Worm (Caenorhabditis elegans) whole organism, young adult: ENCODE measurements around the gene F20D6.1.

Experiments
- B0035.1 ChIP-seq: sonication (generic microtip); optimal IDR thresholded peaks from 2 replicates; lab custom pipeline; 2016; ENCODE audit warnings: missing genetic modification characterization, mild to moderate bottlenecking, missing compliant biosample characterization, missing genotype, missing genetic modification reagents
- B0261.1 ChIP-seq: sonication (generic microtip); optimal IDR thresholded peaks from 2 replicates; lab custom pipeline; 2016; ENCODE audit warnings: mild to moderate bottlenecking, missing genetic modification characterization, moderate library complexity, missing compliant biosample characterization
- C17E4.6 ChIP-seq: fragments of 200-800 bp; sonication (Bioruptor generic); IDR thresholded peaks from 2 replicates; pipeline ENCODE4 v1.3.6; 2022; ENCODE audit warnings: missing genetic modification reagents, missing genetic modification characterization, missing compliant biosample characterization
- F22D6.2 ChIP-seq: sonication (generic microtip); optimal IDR thresholded peaks from 2 replicates; lab custom pipeline; 2016; ENCODE audit warnings: mild to moderate bottlenecking, missing genetic modification characterization, missing compliant biosample characterization
- F37B4.10 ChIP-seq: fragments of 200-800 bp; sonication (Bioruptor generic); IDR thresholded peaks from 2 replicates; pipeline ENCODE4 v1.3.6; 2022; ENCODE audit warnings: missing genetic modification characterization, missing compliant biosample characterization
- F55B11.4 ChIP-seq: sonication (generic microtip); optimal IDR thresholded peaks from 2 replicates; lab custom pipeline; 2016; ENCODE audit warnings: missing compliant biosample characterization, missing genetic modification characterization, borderline replicate concordance; ENCODE audit not compliant: insufficient read depth
- F57A8.1 ChIP-seq: fragments of 200-800 bp; sonication (Bioruptor generic); optimal IDR thresholded peaks from 2 replicates; lab custom pipeline; 2018; ENCODE audit warnings: mild to moderate bottlenecking, missing genetic modification characterization, moderate library complexity, missing compliant biosample characterization
- K12H6.12 ChIP-seq: fragments of 200-800 bp; sonication (Bioruptor generic); optimal IDR thresholded peaks from 2 replicates; lab custom pipeline; 2018; ENCODE audit warnings: mild to moderate bottlenecking, missing genetic modification characterization, missing compliant biosample characterization
- T26A5.8 ChIP-seq: sonication (generic microtip); optimal IDR thresholded peaks from 2 replicates; lab custom pipeline; 2016; ENCODE audit warnings: missing genetic modification characterization, missing compliant biosample characterization
- Y79H2A.3 ChIP-seq: fragments of 200-800 bp; sonication (Bioruptor generic); conservative IDR thresholded peaks from 2 replicates; pipeline ENCODE4 v1.3.6; 2022; ENCODE audit warnings: missing genetic modification reagents, missing genetic modification characterization, missing compliant biosample characterization
- ZK185.1 ChIP-seq: sonication (generic microtip); optimal IDR thresholded peaks from 2 replicates; lab custom pipeline; 2016; ENCODE audit warnings: mild to moderate bottlenecking, missing genetic modification characterization, missing compliant biosample characterization; ENCODE audit not compliant: poor library complexity, severe bottlenecking
- akir-1 ChIP-seq: fragments of 200-800 bp; sonication (Bioruptor generic); optimal IDR thresholded peaks from 2 replicates; lab custom pipeline; 2018; ENCODE audit warnings: mild to moderate bottlenecking, missing genetic modification characterization, moderate library complexity, missing compliant biosample characterization
- bed-2 ChIP-seq: fragments of 200-800 bp; sonication (Bioruptor generic); IDR thresholded peaks from 2 replicates; pipeline ENCODE4 v1.3.6; 2022; ENCODE audit warnings: missing genetic modification reagents, missing genetic modification characterization, missing compliant biosample characterization
- ccch-3 ChIP-seq: fragments of 200-800 bp; sonication (Bioruptor generic); optimal IDR thresholded peaks from 2 replicates; lab custom pipeline; 2018; ENCODE audit warnings: mild to moderate bottlenecking, missing genetic modification characterization, missing compliant biosample characterization
- cebp-1 ChIP-seq, 2 experiments: fragments of 200-800 bp in 1 of 2; sonication (Bioruptor generic) in 1 of 2; sonication (generic microtip) in 1 of 2; IDR thresholded peaks in 1 of 2; optimal IDR thresholded peaks in 1 of 2; 2 replicates each; pipeline versions ENCODE4 v1.3.6 to Lab custom; 2017 to 2022; ENCODE audit warnings: missing compliant biosample characterization in 2 of 2, missing genetic modification characterization in 2 of 2, mild to moderate bottlenecking in 1 of 2, missing genetic modification reagents in 1 of 2, moderate library complexity in 1 of 2
- ceh-58 ChIP-seq: fragments of 200-800 bp; sonication (Bioruptor generic); IDR thresholded peaks from 2 replicates; pipeline ENCODE4 v1.3.6; 2022; ENCODE audit warnings: missing genetic modification characterization, missing compliant biosample characterization
- ceh-79 ChIP-seq: sonication (generic microtip); optimal IDR thresholded peaks from 2 replicates; lab custom pipeline; 2017; ENCODE audit warnings: mild to moderate bottlenecking, missing genetic modification characterization, missing compliant biosample characterization
- dpff-1 ChIP-seq: sonication (generic microtip); optimal IDR thresholded peaks from 2 replicates; lab custom pipeline; 2017; ENCODE audit warnings: mild to moderate bottlenecking, missing genetic modification characterization, missing compliant biosample characterization
- efl-1 ChIP-seq: fragments of 150-350 bp; optimal IDR thresholded peaks from 2 replicates; lab custom pipeline; 2014; ENCODE audit warnings: missing biosample characterization, missing genetic modification reagents, missing genetic modification characterization
- ekl-4 ChIP-seq: fragments of 200-800 bp; sonication (Bioruptor generic); IDR thresholded peaks from 2 replicates; pipeline ENCODE4 v1.3.6; 2022; ENCODE audit warnings: missing genetic modification reagents, missing genetic modification characterization, missing compliant biosample characterization
- hmg-1.2 ChIP-seq: fragments of 200-800 bp; sonication (Bioruptor generic); IDR thresholded peaks from 2 replicates; pipeline ENCODE4 v1.3.6; 2022; ENCODE audit warnings: missing genetic modification reagents, missing genetic modification characterization, missing compliant biosample characterization
- hmg-20 ChIP-seq: fragments of 200-800 bp; sonication (Bioruptor generic); IDR thresholded peaks from 2 replicates; pipeline ENCODE4 v1.3.6; 2022; ENCODE audit warnings: missing genetic modification reagents, missing genetic modification characterization, missing compliant biosample characterization
- mxl-1 ChIP-seq: sonication (generic microtip); optimal IDR thresholded peaks from 2 replicates; lab custom pipeline; 2016; ENCODE audit warnings: missing genetic modification characterization, missing compliant biosample characterization
- nfya-1 ChIP-seq: sonication (generic microtip); optimal IDR thresholded peaks from 2 replicates; lab custom pipeline; 2017; ENCODE audit warnings: antibody characterized with exemption, missing compliant biosample characterization, missing genetic modification characterization, borderline replicate concordance; ENCODE audit not compliant: insufficient read depth
- pbrm-1 ChIP-seq: fragments of 200-800 bp; sonication (Bioruptor generic); IDR thresholded peaks from 2 replicates; pipeline ENCODE4 v1.3.6; 2022; ENCODE audit warnings: missing genetic modification reagents, missing genetic modification characterization, missing compliant biosample characterization
- rcor-1 ChIP-seq: fragments of 200-800 bp; sonication (Bioruptor generic); IDR thresholded peaks from 2 replicates; pipeline ENCODE4 v1.3.6; 2022; ENCODE audit warnings: missing genetic modification reagents, missing genetic modification characterization, missing compliant biosample characterization
- rec-8 ChIP-seq, 2 experiments: sonication (generic microtip); optimal IDR thresholded peaks; 2 replicates each; lab custom pipeline; 2016; ENCODE audit warnings: mild to moderate bottlenecking in 2 of 2, missing genetic modification characterization in 2 of 2, missing genetic modification reagents in 2 of 2, missing genotype in 2 of 2, missing biosample characterization in 1 of 2, missing compliant biosample characterization in 1 of 2, moderate library complexity in 1 of 2
- rpc-1 ChIP-seq, 2 experiments: fragments of 150-350 bp in 1 of 2; sonication (generic microtip) in 1 of 2; optimal IDR thresholded peaks; 2 replicates each; lab custom pipeline; 2014 to 2018; ENCODE audit warnings: missing biosample characterization in 1 of 2, missing genetic modification characterization in 1 of 2, missing genetic modification reagents in 1 of 2, missing genotype in 1 of 2
- snpc-1.3 ChIP-seq: sonication (generic microtip); optimal IDR thresholded peaks from 2 replicates; lab custom pipeline; 2017; ENCODE audit warnings: missing genetic modification characterization, mild to moderate bottlenecking, missing compliant biosample characterization, antibody characterized with exemption, moderate library complexity, missing genotype, missing genetic modification reagents; ENCODE audit not compliant: insufficient read depth
- snpc-3.4 ChIP-seq: sonication (generic microtip); optimal IDR thresholded peaks from 2 replicates; lab custom pipeline; 2017; ENCODE audit warnings: missing genetic modification characterization, mild to moderate bottlenecking, missing compliant biosample characterization, antibody characterized with exemption, moderate library complexity, missing genotype, missing genetic modification reagents
- somi-1 ChIP-seq: fragments of 200-800 bp; sonication (Bioruptor generic); optimal IDR thresholded peaks from 2 replicates; lab custom pipeline; 2018; ENCODE audit warnings: mild to moderate bottlenecking, missing genetic modification characterization, missing compliant biosample characterization
- zfh-2 ChIP-seq: fragments of 200-800 bp; sonication (Bioruptor generic); conservative IDR thresholded peaks from 2 replicates; pipeline ENCODE4 v1.3.6; 2022; ENCODE audit warnings: missing genetic modification reagents, missing genetic modification characterization, missing compliant biosample characterization
- zim-3 ChIP-seq: sonication (generic microtip); optimal IDR thresholded peaks from 2 replicates; lab custom pipeline; 2017; ENCODE audit warnings: mild to moderate bottlenecking, missing genetic modification characterization, moderate library complexity, missing compliant biosample characterization
- ztf-18 ChIP-seq: sonication (generic microtip); optimal IDR thresholded peaks from 2 replicates; lab custom pipeline; 2016; ENCODE audit warnings: missing genotype, mild to moderate bottlenecking, missing genetic modification characterization, missing compliant biosample characterization

Gene F20D6.1

ce11 chrV:8201229-8201858 is 10.8 kb downstream of the F20D6.1 start, which contains the start of gene cri-2:
cri-2 (plus strand) TSS chrV:8201808.
- TF ChIP-seq hmg-1.2 = peak; percentile 18; the same call in 1 of the 2 replicates
- TF ChIP-seq F55B11.4 (tag; lab: Kevin White, UChicago) = no peak
- no peak for TF ChIP-seq snpc-3.4 (tag; lab: Kevin White, UChicago)

ce11 chrV:8203085-8203643 is 12.6 kb downstream of the F20D6.1 start, which contains the start of gene cest-17:
cest-17 (plus strand) TSS chrV:8203332.
- TF ChIP-seq F57A8.1 (GFP tag; lab: Kevin White, UChicago) = no peak
- TF ChIP-seq hmg-1.2 = peak; percentile 30; the same call in 1 of the 2 replicates

DNA sequence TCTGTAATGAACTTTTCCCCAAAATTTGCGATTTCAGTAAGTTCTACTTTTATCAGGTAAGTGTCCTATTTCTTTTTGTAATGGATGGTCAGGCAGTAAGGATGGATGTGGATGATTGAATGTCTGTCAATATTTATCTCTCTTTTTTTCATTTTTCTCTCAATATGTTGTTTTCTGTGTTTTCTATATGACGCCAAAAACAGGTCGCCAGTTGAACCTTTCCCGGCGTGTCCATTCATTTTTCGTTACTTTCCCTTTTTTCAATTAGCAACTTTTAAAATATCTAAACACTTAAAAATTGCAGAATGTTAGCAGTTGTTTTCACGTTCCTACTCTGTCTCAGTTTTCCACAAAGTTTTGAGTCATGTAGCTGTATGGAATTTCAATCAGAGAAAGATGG is 16.4 kb downstream of the F20D6.1 start, which contains the start of gene timp-1:
timp-1 (plus strand) TSS at position 305 of the 400 bp plus-strand sequence.
- no peak for TF ChIP-seq ekl-4 (GFP tag; lab: Robert Waterston, UW)
- no peak for TF ChIP-seq T26A5.8 (tag; lab: Kevin White, UChicago)
- no peak for TF ChIP-seq cebp-1 (GFP tag; IDR thresholded peaks at IDR 0.05; lab: Robert Waterston, UW)
- TF ChIP-seq cebp-1 (tag; optimal IDR thresholded peaks at IDR 0.05; lab: Kevin White, UChicago) = no peak
- TF ChIP-seq efl-1 (GFP tag; lab: Kevin White, UChicago) = no peak
- TF ChIP-seq dpff-1 (tag; lab: Kevin White, UChicago) = no peak
- no peak for TF ChIP-seq C17E4.6 (GFP tag; lab: Robert Waterston, UW)
- TF ChIP-seq B0261.1 (tag; lab: Kevin White, UChicago) = no peak
- TF ChIP-seq F57A8.1 (GFP tag; lab: Kevin White, UChicago) = no peak
- no peak for TF ChIP-seq akir-1 (GFP tag; lab: Kevin White, UChicago)
- TF ChIP-seq rec-8 (tag; optimal IDR thresholded peaks at IDR 0.05; lab: Kevin White, UChicago) = no peak
- no peak for TF ChIP-seq snpc-1.3 (tag; lab: Kevin White, UChicago)
- TF ChIP-seq Y79H2A.3 (GFP tag; lab: Robert Waterston, UW) = no peak
- no peak for TF ChIP-seq ceh-79 (tag; lab: Kevin White, UChicago)
- no peak for TF ChIP-seq mxl-1 (tag; lab: Kevin White, UChicago)
- TF ChIP-seq ztf-18 (tag; lab: Kevin White, UChicago) = no peak
- no peak for TF ChIP-seq ZK185.1
- TF ChIP-seq K12H6.12 (tag; lab: Kevin White, UChicago) = no peak
- no peak for TF ChIP-seq hmg-1.2
- no peak for TF ChIP-seq zim-3 (tag; lab: Kevin White, UChicago)
- no peak for TF ChIP-seq B0035.1 (tag; lab: Kevin White, UChicago)

- no peak for TF ChIP-seq zim-3 (tag; lab: Kevin White, UChicago)
- TF ChIP-seq F22D6.2 (tag; lab: Kevin White, UChicago) = no peak
- no peak for TF ChIP-seq bed-2
- TF ChIP-seq pbrm-1 (GFP tag; lab: Robert Waterston, UW) = no peak
- TF ChIP-seq ztf-18 (tag; lab: Kevin White, UChicago) = no peak
- no peak for TF ChIP-seq rcor-1 (GFP tag; lab: Robert Waterston, UW)
- no peak for TF ChIP-seq nfya-1 (tag; lab: Kevin White, UChicago)
- no peak for TF ChIP-seq hmg-20 (GFP tag; lab: Robert Waterston, UW)
- TF ChIP-seq rpc-1 (optimal IDR thresholded peaks at IDR 0.05; lab: Kevin White, UChicago) = no peak
- no peak for TF ChIP-seq rpc-1 (tag; optimal IDR thresholded peaks at IDR 0.05; lab: Kevin White, UChicago)
- no peak for TF ChIP-seq ccch-3
- TF ChIP-seq zfh-2 (GFP tag; lab: Robert Waterston, UW) = no peak
- TF ChIP-seq F37B4.10 (GFP tag; lab: Robert Waterston, UW) = no peak
- TF ChIP-seq ceh-58 (GFP tag; lab: Robert Waterston, UW) = no peak
- TF ChIP-seq somi-1 (GFP tag; lab: Kevin White, UChicago) = no peak
Measured at ce11 chrV:8210527-8210926, 20.0 kb downstream of the F20D6.1 start.
